Worm (Caenorhabditis elegans): ENCODE measurements around the gene F10D7.10.

F10D7.10 gene

DNA sequence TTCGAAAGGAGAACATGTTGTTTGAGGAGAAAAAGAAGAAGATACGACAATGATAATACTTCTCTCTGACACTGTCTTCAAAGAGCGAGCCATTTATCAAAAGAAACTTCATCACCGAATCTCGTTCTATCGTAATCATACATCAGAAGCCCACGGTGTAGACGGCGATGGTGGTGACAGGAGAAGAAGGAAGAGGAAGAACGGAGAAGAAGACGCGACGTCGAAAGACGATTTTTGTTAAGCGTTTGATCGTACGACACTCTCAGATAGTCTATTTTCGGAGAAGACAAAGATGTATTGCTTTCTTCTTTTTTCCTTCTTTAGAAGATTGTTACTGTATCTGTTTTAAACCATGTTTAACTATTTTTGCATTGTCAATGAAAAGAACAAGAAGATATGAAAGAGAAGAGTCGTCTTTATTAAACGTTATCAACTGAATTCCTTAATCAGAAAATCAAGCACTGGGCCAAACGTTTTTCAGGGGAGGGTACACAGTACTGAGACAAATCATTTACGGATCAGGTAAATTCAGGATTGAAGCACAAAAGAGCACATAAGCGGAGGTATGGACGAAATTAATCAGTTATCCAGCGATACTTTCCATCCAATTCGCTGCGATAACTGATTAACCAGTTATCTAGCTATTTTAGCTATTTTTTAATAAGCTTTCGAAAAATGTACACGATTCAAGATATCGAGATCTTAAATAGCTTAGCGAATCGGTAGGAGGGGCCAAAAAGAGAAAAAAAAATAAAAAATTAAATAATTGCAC lies 40.4 kb upstream of the F10D7.10 start:
- TF ChIP-seq ztf-29 (GFP tag; IDR thresholded peaks at IDR 0.05) (no peak), T22C8.4 (GFP tag; IDR thresholded peaks at IDR 0.05) (no peak), tab-1 (GFP tag; IDR thresholded peaks at IDR 0.05) (no peak), cog-1 (tag; optimal IDR thresholded peaks at IDR 0.05) (no peak), med-1 (GFP tag; optimal IDR thresholded peaks at IDR 0.05; ENCODE audit: insufficient read depth) (no peak), ztf-23 (GFP tag; IDR thresholded peaks at IDR 0.05) (no peak), ref-1 (GFP tag; conservative IDR thresholded peaks at IDR 0.05) (no peak), klf-2 (GFP tag; conservative IDR thresholded peaks at IDR 0.05) (no peak)

DNA sequence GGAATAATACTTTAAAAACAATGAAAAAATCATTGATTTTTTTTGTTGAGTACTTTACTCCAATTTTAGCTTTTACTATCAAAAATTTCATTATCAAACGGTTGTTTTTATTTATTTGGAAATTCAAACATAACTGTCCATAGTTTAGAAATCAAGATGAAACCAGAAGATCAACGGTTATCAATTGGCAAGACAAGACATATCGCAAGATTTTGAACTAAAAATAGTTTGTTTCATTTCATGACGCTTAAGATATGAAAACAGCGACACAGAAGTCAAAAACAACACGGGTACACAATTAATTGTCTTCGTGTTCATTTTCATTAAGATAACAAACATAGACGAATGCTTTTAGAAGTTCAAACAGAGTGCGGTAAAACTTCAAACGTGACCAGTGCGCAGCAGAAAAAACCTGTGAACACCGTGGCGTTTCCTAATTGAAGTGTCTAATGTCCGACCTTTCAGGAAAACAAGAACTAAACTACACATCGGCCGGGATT lies 38.0 kb upstream of the F10D7.10 start:
- TF ChIP-seq cog-1 (tag; optimal IDR thresholded peaks at IDR 0.05) = no peak
- no peak for TF ChIP-seq ztf-29 (GFP tag; IDR thresholded peaks at IDR 0.05)
- no peak for TF ChIP-seq ztf-23 (GFP tag; IDR thresholded peaks at IDR 0.05)
- no peak for TF ChIP-seq klf-2 (GFP tag; conservative IDR thresholded peaks at IDR 0.05)
- no peak for TF ChIP-seq med-1 (GFP tag; optimal IDR thresholded peaks at IDR 0.05; ENCODE audit: insufficient read depth)
- TF ChIP-seq ref-1 (GFP tag; conservative IDR thresholded peaks at IDR 0.05) = no peak
- TF ChIP-seq flt-1 (GFP tag; IDR thresholded peaks at IDR 0.05) = no peak
- TF ChIP-seq T22C8.4 (GFP tag; IDR thresholded peaks at IDR 0.05) = no peak
- no peak for TF ChIP-seq tab-1 (GFP tag; IDR thresholded peaks at IDR 0.05)

DNA sequence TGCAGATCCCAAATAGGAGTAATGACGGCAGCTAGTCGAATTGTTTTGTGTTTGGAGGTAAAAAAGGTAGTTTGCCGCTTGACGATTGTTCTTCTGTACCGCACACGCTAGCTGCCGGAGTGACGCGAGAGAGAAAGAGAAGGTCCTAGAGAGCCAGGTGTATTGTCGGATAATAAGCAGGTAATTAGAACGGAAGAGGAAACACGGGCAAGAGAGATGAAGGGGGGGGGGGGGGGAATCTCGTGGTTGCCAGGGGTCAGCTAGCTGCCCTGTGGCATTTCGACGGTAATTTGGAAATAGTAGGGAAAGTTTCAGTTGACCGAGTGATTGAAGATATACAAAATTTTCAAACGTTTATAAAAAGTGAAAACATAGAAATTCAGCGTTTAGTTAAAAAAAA lies 34.3 kb upstream of the F10D7.10 start, which contains the start of gene crb-1:
TSS of gene crb-1 (minus strand) at position 147 of the 400 bp plus-strand sequence.
- TF ChIP-seq med-1 (GFP tag; optimal IDR thresholded peaks at IDR 0.05; ENCODE audit: insufficient read depth) (no peak), ztf-29 (GFP tag; IDR thresholded peaks at IDR 0.05) (no peak)

DNA sequence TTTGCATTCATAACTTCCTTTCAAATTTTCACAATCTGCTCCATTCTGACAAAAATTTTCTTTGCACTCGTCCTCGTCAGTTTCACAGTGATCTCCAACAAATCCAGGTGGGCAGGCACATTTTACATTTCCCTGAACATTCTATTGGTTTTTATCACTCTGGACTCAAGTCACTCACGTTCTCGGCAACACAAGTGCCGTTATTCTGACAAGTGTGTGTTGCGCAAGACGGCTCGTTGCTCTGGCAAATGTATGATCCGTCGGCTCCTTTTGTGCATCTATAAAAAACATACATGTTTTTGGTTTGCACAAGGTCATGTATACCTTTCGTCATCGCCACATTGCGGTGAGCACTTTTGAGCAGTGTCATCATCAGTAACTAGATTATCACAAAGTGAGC lies 33.1 kb upstream of the F10D7.10 start:
- TF ChIP-seq tab-1 (GFP tag; IDR thresholded peaks at IDR 0.05) = no peak
- TF ChIP-seq klf-2 (GFP tag; conservative IDR thresholded peaks at IDR 0.05) = no peak
- no peak for TF ChIP-seq cog-1 (tag; optimal IDR thresholded peaks at IDR 0.05)
- no peak for TF ChIP-seq T22C8.4 (GFP tag; IDR thresholded peaks at IDR 0.05)
- TF ChIP-seq med-1 (GFP tag; optimal IDR thresholded peaks at IDR 0.05; ENCODE audit: insufficient read depth) = no peak
- no peak for TF ChIP-seq ztf-29 (GFP tag; IDR thresholded peaks at IDR 0.05)
- no peak for TF ChIP-seq flt-1 (GFP tag; IDR thresholded peaks at IDR 0.05)
- TF ChIP-seq ref-1 (GFP tag; conservative IDR thresholded peaks at IDR 0.05) = no peak
- no peak for TF ChIP-seq ztf-23 (GFP tag; IDR thresholded peaks at IDR 0.05)

DNA sequence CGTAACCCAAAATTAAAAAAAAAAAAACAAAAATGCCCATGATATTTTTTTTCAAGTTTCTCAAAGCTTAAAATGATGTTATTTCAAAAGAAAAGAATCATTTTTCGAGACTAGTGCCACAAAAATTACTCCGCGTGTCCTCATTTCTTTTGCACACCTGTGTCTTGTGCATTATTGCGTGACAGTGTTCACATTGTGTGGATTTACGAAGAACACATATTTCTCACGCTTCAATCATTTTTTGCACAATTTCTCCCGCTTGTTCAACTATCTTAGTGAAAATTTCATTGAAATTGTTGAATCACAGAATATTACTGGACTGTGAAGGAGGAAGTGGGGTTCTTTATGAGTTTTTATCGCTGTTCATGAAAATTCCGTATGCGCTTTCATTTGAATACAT lies 29.3 kb upstream of the F10D7.10 start:
- no peak for TF ChIP-seq tab-1 (GFP tag; IDR thresholded peaks at IDR 0.05)

DNA sequence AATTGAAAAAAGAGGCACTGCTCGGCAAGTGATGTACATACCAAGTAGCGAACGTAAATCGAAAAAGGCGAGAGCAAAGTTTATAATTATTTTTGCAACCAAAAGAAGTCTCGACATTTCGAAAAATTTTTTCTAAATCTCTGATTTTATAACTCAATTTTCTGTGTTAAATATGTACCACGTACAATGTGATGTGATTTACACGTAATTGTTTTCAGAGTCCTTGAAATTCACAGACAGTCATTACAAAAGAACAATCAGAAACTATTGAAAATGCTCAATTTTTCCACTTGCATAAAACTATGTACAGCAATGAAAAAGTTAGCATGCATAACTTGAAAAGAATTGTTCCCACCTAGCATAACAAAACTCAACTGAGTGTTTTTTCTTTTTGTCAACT lies 23.5 kb upstream of the F10D7.10 start:
- TF ChIP-seq ztf-23 (GFP tag; IDR thresholded peaks at IDR 0.05) = no peak
- no peak for TF ChIP-seq cog-1 (tag; optimal IDR thresholded peaks at IDR 0.05)
- TF ChIP-seq ref-1 (GFP tag; conservative IDR thresholded peaks at IDR 0.05) = no peak
- no peak for TF ChIP-seq med-1 (GFP tag; optimal IDR thresholded peaks at IDR 0.05; ENCODE audit: insufficient read depth)
- TF ChIP-seq ztf-29 (GFP tag; IDR thresholded peaks at IDR 0.05) = no peak
- no peak for TF ChIP-seq klf-2 (GFP tag; conservative IDR thresholded peaks at IDR 0.05)
- TF ChIP-seq flt-1 (GFP tag; IDR thresholded peaks at IDR 0.05) = no peak
- no peak for TF ChIP-seq T22C8.4 (GFP tag; IDR thresholded peaks at IDR 0.05)
- no peak for TF ChIP-seq tab-1 (GFP tag; IDR thresholded peaks at IDR 0.05)

DNA sequence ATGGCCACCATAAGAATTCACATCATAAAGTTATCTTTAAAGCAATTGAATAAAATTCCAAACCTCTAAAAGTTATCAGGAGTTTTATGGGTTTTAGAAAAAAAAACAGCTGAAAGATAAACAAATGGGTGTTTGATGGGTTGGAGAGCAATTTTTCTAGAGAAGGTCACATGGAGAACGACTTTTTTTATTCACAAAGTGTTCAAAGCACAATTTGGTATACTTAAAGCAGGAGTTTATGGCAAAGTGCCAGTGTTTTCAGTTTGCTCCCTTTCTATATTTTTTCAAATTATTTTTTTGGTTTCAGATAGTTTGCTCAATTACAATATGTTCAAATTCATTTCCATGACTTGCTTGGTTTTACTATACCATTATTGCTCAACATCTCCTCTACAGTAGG lies 21.7 kb upstream of the F10D7.10 start, which contains the start of gene F11C7.6:
TSS of gene F11C7.6 (plus strand) at position 301 of the 400 bp plus-strand sequence.
- TF ChIP-seq ztf-23 (GFP tag; IDR thresholded peaks at IDR 0.05) (no peak), cog-1 (tag; optimal IDR thresholded peaks at IDR 0.05) (no peak), med-1 (GFP tag; optimal IDR thresholded peaks at IDR 0.05; ENCODE audit: insufficient read depth) (no peak), T22C8.4 (GFP tag; IDR thresholded peaks at IDR 0.05) (no peak), klf-2 (GFP tag; conservative IDR thresholded peaks at IDR 0.05) (no peak), flt-1 (GFP tag; IDR thresholded peaks at IDR 0.05) (no peak), tab-1 (GFP tag; IDR thresholded peaks at IDR 0.05) (no peak), ref-1 (GFP tag; conservative IDR thresholded peaks at IDR 0.05) (no peak), ztf-29 (GFP tag; IDR thresholded peaks at IDR 0.05) (no peak)

DNA sequence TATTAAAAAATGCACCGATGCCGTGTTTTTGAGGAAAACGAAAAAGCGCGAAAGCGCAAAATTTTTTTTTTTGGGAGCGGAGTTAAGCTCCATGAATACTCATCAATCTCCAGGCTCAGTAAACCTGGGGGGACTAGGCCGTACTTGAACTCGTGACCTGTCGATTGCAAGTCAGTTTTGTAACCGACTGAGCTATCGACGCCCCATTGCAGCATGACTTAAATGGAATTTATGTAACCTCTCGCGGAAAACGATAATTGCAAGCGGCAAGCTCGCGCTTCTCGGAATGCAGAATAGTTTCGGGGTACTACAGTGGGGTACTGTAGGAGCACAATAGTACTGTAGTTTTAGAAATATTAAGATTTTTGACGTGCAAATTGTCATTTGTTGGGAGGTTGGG lies 20.9 kb upstream of the F10D7.10 start:
- no peak for TF ChIP-seq tab-1 (GFP tag; IDR thresholded peaks at IDR 0.05)
- TF ChIP-seq cog-1 (tag; optimal IDR thresholded peaks at IDR 0.05) = no peak
- TF ChIP-seq med-1 (GFP tag; optimal IDR thresholded peaks at IDR 0.05; ENCODE audit: insufficient read depth) = no peak
- no peak for TF ChIP-seq klf-2 (GFP tag; conservative IDR thresholded peaks at IDR 0.05)
- TF ChIP-seq T22C8.4 (GFP tag; IDR thresholded peaks at IDR 0.05) = no peak
- no peak for TF ChIP-seq ref-1 (GFP tag; conservative IDR thresholded peaks at IDR 0.05)
- TF ChIP-seq flt-1 (GFP tag; IDR thresholded peaks at IDR 0.05) = no peak
- TF ChIP-seq ztf-29 (GFP tag; IDR thresholded peaks at IDR 0.05) = no peak
- no peak for TF ChIP-seq ztf-23 (GFP tag; IDR thresholded peaks at IDR 0.05)

DNA sequence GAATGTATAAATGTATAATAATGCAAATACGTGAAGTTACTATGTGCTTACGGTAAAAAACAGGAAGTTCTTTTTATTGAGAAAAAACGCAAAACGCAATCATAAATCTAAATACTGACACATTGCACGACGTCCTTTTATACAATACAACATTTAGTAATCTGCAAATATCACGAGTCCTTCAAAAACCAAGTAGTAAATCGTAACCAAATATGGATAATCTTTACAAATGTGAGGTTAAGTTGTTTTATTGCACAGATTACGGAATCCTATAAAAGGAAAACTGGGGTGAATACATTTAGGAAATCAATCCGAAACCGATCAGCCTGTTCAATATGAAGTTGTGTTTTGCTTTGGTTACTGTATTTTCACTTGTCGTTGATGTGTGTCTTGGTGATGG lies 18.7 kb upstream of the F10D7.10 start, which contains the start of gene F11C7.7:
TSS of gene F11C7.7 (plus strand) at position 301 of the 400 bp plus-strand sequence.
- TF ChIP-seq T22C8.4 (GFP tag; IDR thresholded peaks at IDR 0.05) = no peak
- no peak for TF ChIP-seq med-1 (GFP tag; optimal IDR thresholded peaks at IDR 0.05; ENCODE audit: insufficient read depth)
- no peak for TF ChIP-seq ref-1 (GFP tag; conservative IDR thresholded peaks at IDR 0.05)
- no peak for TF ChIP-seq cog-1 (tag; optimal IDR thresholded peaks at IDR 0.05)

DNA sequence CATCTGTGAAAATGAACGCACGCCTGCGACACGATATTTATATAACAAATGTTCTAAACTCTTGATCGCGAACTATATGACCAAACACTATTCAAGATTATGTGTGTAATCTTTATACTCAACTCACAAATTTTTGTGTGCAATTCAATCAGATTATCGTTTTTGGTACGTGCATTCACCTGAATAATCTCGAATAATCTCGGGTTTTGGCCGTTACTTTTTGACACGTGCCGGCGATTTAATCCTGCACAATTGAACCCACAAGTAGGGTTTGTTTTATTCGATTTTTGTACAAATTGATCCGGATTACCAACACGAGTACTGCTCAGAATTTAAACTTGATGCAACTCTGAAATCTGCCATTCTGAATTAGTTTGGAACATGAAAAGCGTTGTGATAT lies 16.9 kb upstream of the F10D7.10 start, which contains the start of the genes vap-1 and F11C7.2:
TSS of gene vap-1 (minus strand) at position 101 of the 400 bp plus-strand sequence.
TSS of gene F11C7.2 (plus strand) at position 359 of the 400 bp plus-strand sequence.
- TF ChIP-seq cog-1 (tag; optimal IDR thresholded peaks at IDR 0.05) (no peak), T22C8.4 (GFP tag; IDR thresholded peaks at IDR 0.05) (no peak), ztf-23 (GFP tag; IDR thresholded peaks at IDR 0.05) (no peak), med-1 (GFP tag; optimal IDR thresholded peaks at IDR 0.05; ENCODE audit: insufficient read depth) (no peak), flt-1 (GFP tag; IDR thresholded peaks at IDR 0.05) (no peak), ztf-29 (GFP tag; IDR thresholded peaks at IDR 0.05) (no peak)

All from whole organism, midembryonic.